Fruit fly (Drosophila melanogaster) whole organism, wandering third instar larva: ENCODE results near the gene Bili.

Experiments used
- Abd-B ChIP-seq: fragments of >200 bp; optimal IDR thresholded peaks from 2 replicates; lab custom pipeline; 2017; ENCODE audit warnings: missing biosample characterization, missing genetic modification characterization
- CG32264 ChIP-seq: fragments of 200-800 bp; sonication (Bioruptor generic); optimal IDR thresholded peaks from 2 replicates; lab custom pipeline; 2016; ENCODE audit warnings: missing biosample characterization, missing genetic modification characterization
- CG9705 ChIP-seq: fragments of 200-800 bp; sonication (Bioruptor generic); optimal IDR thresholded peaks from 2 replicates; lab custom pipeline; 2018; ENCODE audit warnings: missing biosample characterization, mild to moderate bottlenecking, missing genetic modification characterization
- CrebA ChIP-seq: fragments of 200-800 bp; sonication (Bioruptor generic); optimal IDR thresholded peaks from 2 replicates; lab custom pipeline; 2016; ENCODE audit warnings: missing biosample characterization, mild to moderate bottlenecking, missing genetic modification characterization, borderline replicate concordance
- Dfd ChIP-seq: fragments of >200 bp; optimal IDR thresholded peaks from 2 replicates; lab custom pipeline; 2017; ENCODE audit warnings: missing biosample characterization, missing genetic modification characterization
- Dif ChIP-seq: fragments of 200-275, 200-300 bp; sonication (Bioruptor generic); optimal IDR thresholded peaks from 2 replicates; lab custom pipeline; 2018; ENCODE audit warnings: missing biosample characterization, missing genetic modification characterization; ENCODE audit not compliant: partially characterized antibody
- GATAd ChIP-seq: sonication (Bioruptor generic); optimal IDR thresholded peaks from 2 replicates; lab custom pipeline; 2016; ENCODE audit warnings: missing biosample characterization, missing genetic modification characterization
- HLH106 ChIP-seq: fragments of 200-800 bp; optimal IDR thresholded peaks from 3 replicates; lab custom pipeline; 2019; ENCODE audit warnings: missing biosample characterization, mild to moderate bottlenecking, missing genetic modification characterization, moderate library complexity
- Hnf4 ChIP-seq: fragments of 200-800 bp; sonication (Bioruptor generic); optimal IDR thresholded peaks from 2 replicates; lab custom pipeline; 2016; ENCODE audit warnings: missing biosample characterization, mild to moderate bottlenecking, missing genetic modification characterization
- Hr78 ChIP-seq: fragments of >200 bp; optimal IDR thresholded peaks from 2 replicates; lab custom pipeline; 2017; ENCODE audit warnings: missing biosample characterization, missing genetic modification characterization
- Hr83 ChIP-seq: fragments of 200-300 bp; sonication (Bioruptor generic); optimal IDR thresholded peaks from 2 replicates; lab custom pipeline; 2016; ENCODE audit warnings: missing biosample characterization, mild to moderate bottlenecking, missing genetic modification characterization, moderate library complexity; ENCODE audit not compliant: poor library complexity, severe bottlenecking
- Jra ChIP-seq: sonication (Bioruptor generic); optimal IDR thresholded peaks from 2 replicates; lab custom pipeline; 2016; ENCODE audit warnings: missing biosample characterization, missing genetic modification characterization
- Mio ChIP-seq: sonication (Bioruptor generic); optimal IDR thresholded peaks from 2 replicates; lab custom pipeline; 2016; ENCODE audit warnings: missing biosample characterization, missing genetic modification characterization
- Myc ChIP-seq: fragments of >200 bp; optimal IDR thresholded peaks from 2 replicates; lab custom pipeline; 2017
- N ChIP-seq: fragments of >200 bp; optimal IDR thresholded peaks from 2 replicates; lab custom pipeline; 2018; ENCODE audit warnings: missing biosample characterization, missing external identifiers, missing genetic modification characterization
- OdsH ChIP-seq: fragments of 200-800 bp; sonication (Bioruptor generic); optimal IDR thresholded peaks from 2 replicates; lab custom pipeline; 2016; ENCODE audit warnings: missing biosample characterization, mild to moderate bottlenecking, missing genetic modification characterization
- Rel ChIP-seq, 2 experiments: fragments of 200-800 bp; sonication (Bioruptor generic) in 1 of 2; optimal IDR thresholded peaks; 2 replicates in 1 of 2; 3 replicates in 1 of 2; lab custom pipeline; 2016 to 2019; ENCODE audit warnings: mild to moderate bottlenecking in 2 of 2, missing biosample characterization in 2 of 2, missing genetic modification characterization in 2 of 2, moderate library complexity in 1 of 2
- Sp1 ChIP-seq: fragments of 200-800 bp; sonication (Bioruptor generic); optimal IDR thresholded peaks from 3 replicates; lab custom pipeline; 2019; ENCODE audit warnings: missing biosample characterization, mild to moderate bottlenecking, missing genetic modification characterization, moderate library complexity
- Vsx2 ChIP-seq: fragments of 200-300, 225-300 bp; sonication (Bioruptor generic); optimal IDR thresholded peaks from 2 replicates; lab custom pipeline; 2018; ENCODE audit warnings: missing biosample characterization, missing genetic modification characterization; ENCODE audit not compliant: partially characterized antibody
- br ChIP-seq: fragments of 200-800 bp; sonication (Bioruptor generic); optimal IDR thresholded peaks from 2 replicates; lab custom pipeline; 2016; ENCODE audit warnings: missing biosample characterization, missing genetic modification characterization
- brk ChIP-seq: fragments of 200-800 bp; sonication (Bioruptor generic); optimal IDR thresholded peaks from 2 replicates; lab custom pipeline; 2016; ENCODE audit warnings: missing biosample characterization, mild to moderate bottlenecking, missing genetic modification characterization
- dl ChIP-seq, 2 experiments: fragments of 175-275, 200-275 bp in 1 of 2; fragments of 200-275 bp in 1 of 2; sonication (Bioruptor generic); optimal IDR thresholded peaks; lab custom pipeline; 2018; ENCODE audit warnings: mild to moderate bottlenecking in 2 of 2, missing biosample characterization in 2 of 2, missing genetic modification characterization in 2 of 2, moderate library complexity in 2 of 2; ENCODE audit not compliant: partially characterized antibody in 2 of 2, insufficient read depth in 1 of 2
- dmrt93B ChIP-seq: fragments of 200-800 bp; sonication (Bioruptor generic); optimal IDR thresholded peaks from 2 replicates; lab custom pipeline; 2018; ENCODE audit warnings: missing biosample characterization, mild to moderate bottlenecking, missing genetic modification characterization
- dsf ChIP-seq: sonication (Bioruptor generic); optimal IDR thresholded peaks from 2 replicates; lab custom pipeline; 2016; ENCODE audit warnings: missing biosample characterization, missing genetic modification characterization, borderline replicate concordance
- ey ChIP-seq: fragments of 200-800 bp; sonication (Bioruptor generic); optimal IDR thresholded peaks from 2 replicates; lab custom pipeline; 2016; ENCODE audit warnings: missing biosample characterization, missing genetic modification characterization
- foxo ChIP-seq, 2 experiments: fragments of 200-800 bp; sonication (Bioruptor generic); optimal IDR thresholded peaks; 2 replicates in 1 of 2; 3 replicates in 1 of 2; lab custom pipeline; 2016 to 2017; ENCODE audit warnings: missing biosample characterization in 2 of 2, missing genetic modification characterization in 2 of 2
- fru ChIP-seq: fragments of 200-800 bp; sonication (Bioruptor generic); optimal IDR thresholded peaks from 3 replicates; lab custom pipeline; 2016; ENCODE audit warnings: missing biosample characterization, mild to moderate bottlenecking, missing genetic modification characterization
- h ChIP-seq: fragments of 200-800 bp; sonication (Bioruptor generic); optimal IDR thresholded peaks from 3 replicates; lab custom pipeline; 2016; ENCODE audit warnings: missing biosample characterization, mild to moderate bottlenecking, missing genetic modification characterization
- jim ChIP-seq: fragments of 175-275, 200-325 bp; sonication (Bioruptor generic); optimal IDR thresholded peaks from 2 replicates; lab custom pipeline; 2016; ENCODE audit warnings: missing biosample characterization, mild to moderate bottlenecking, missing genetic modification characterization
- lola ChIP-seq: fragments of >200 bp; optimal IDR thresholded peaks from 2 replicates; lab custom pipeline; 2017; ENCODE audit warnings: missing biosample characterization, missing genetic modification characterization
- psq ChIP-seq: fragments of 200-800 bp; sonication (Bioruptor generic); optimal IDR thresholded peaks from 3 replicates; lab custom pipeline; 2017; ENCODE audit warnings: missing biosample characterization, mild to moderate bottlenecking, missing genetic modification characterization, moderate library complexity
- rgr ChIP-seq: fragments of 200-800 bp; sonication (Bioruptor generic); optimal IDR thresholded peaks from 3 replicates; lab custom pipeline; 2016; ENCODE audit warnings: missing biosample characterization, mild to moderate bottlenecking, missing genetic modification characterization
- sage ChIP-seq: fragments of 200-800 bp; sonication (Bioruptor generic); optimal IDR thresholded peaks from 2 replicates; lab custom pipeline; 2016; ENCODE audit warnings: missing biosample characterization, mild to moderate bottlenecking, missing genetic modification characterization
- sv ChIP-seq: fragments of 200-800 bp; sonication (Bioruptor generic); optimal IDR thresholded peaks from 3 replicates; lab custom pipeline; 2016; ENCODE audit warnings: missing biosample characterization, missing genetic modification characterization
- tai ChIP-seq: sonication (Bioruptor generic); optimal IDR thresholded peaks from 2 replicates; lab custom pipeline; 2016; ENCODE audit warnings: missing biosample characterization, missing genetic modification characterization
- woc ChIP-seq: sonication (Bioruptor generic); optimal IDR thresholded peaks from 2 replicates; lab custom pipeline; 2016; ENCODE audit warnings: missing biosample characterization, mild to moderate bottlenecking, missing genetic modification characterization

The Bili gene

DNA sequence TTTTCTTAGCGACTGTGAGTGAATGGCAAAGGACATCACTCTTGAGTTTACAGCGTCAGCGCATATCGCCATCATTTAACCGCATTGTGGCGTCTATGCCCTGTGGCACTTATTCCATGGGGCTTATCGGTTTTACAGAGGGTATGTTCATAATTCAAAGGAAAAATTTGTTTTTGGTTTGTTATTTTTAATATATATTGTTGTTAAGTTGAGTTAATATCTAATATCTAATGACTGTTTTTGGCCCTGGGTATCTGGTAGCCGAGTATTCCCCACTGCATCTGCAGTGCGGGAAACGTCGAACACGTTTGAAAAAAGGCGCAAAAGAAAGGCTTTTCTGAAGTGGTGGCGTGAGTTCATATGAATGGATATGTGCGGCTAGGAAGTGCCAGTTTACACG lies 47.4 kb downstream of the Bili start:
- TF ChIP-seq dsf (GFP tag; lab: Kevin White, UChicago), result no peak
- TF ChIP-seq Dif (GFP tag; lab: Kevin White, UChicago), result no peak
- TF ChIP-seq Sp1 (GFP tag; lab: Kevin White, UChicago), result peak; percentile 86
- peak; percentile 46 for TF ChIP-seq sv (GFP tag; lab: Kevin White, UChicago)
- TF ChIP-seq CG9705, result peak; percentile 42
- TF ChIP-seq OdsH (GFP tag; lab: Kevin White, UChicago), result peak; percentile 89
- TF ChIP-seq Hnf4, result peak; percentile 75
- TF ChIP-seq Myc (lab: Kevin White, UChicago), result no peak
- peak; percentile 90 for TF ChIP-seq rgr (GFP tag; lab: Kevin White, UChicago)
- peak; percentile 51 for TF ChIP-seq woc (GFP tag; lab: Kevin White, UChicago)
- TF ChIP-seq sage, result peak; percentile 22
- TF ChIP-seq psq, result peak; percentile 81
- peak; percentile 69 for TF ChIP-seq h
- peak; percentile 83 for TF ChIP-seq br (GFP tag; lab: Kevin White, UChicago)
- no peak for TF ChIP-seq Rel (GFP tag; optimal IDR thresholded peaks at IDR 0.05; lab: Kevin White, UChicago)
- TF ChIP-seq Rel (tag; optimal IDR thresholded peaks at IDR 0.05; lab: Kevin White, UChicago), result peak; percentile 38
- no peak for TF ChIP-seq CG32264 (GFP tag; lab: Kevin White, UChicago)
- TF ChIP-seq foxo (GFP tag; optimal IDR thresholded peaks at IDR 0.05; lab: Kevin White, UChicago), result peak in 1 of 2 experiments; percentile 80
- TF ChIP-seq fru (GFP tag; lab: Kevin White, UChicago), result peak; percentile 68
- TF ChIP-seq Hr78 (GFP tag; lab: Kevin White, UChicago), result no peak
- peak; percentile 48 for TF ChIP-seq dmrt93B (GFP tag; lab: Kevin White, UChicago)
- no peak for TF ChIP-seq Jra (GFP tag; lab: Kevin White, UChicago)
- no peak for TF ChIP-seq Dfd (GFP tag; lab: Kevin White, UChicago)
- peak; percentile 85 for TF ChIP-seq HLH106 (tag; lab: Kevin White, UChicago)
- TF ChIP-seq ey (GFP tag; lab: Kevin White, UChicago), result peak; percentile 90
- TF ChIP-seq Vsx2 (GFP tag; lab: Kevin White, UChicago), result no peak
- no peak for TF ChIP-seq jim
- peak; percentile 86 for TF ChIP-seq brk (GFP tag; lab: Kevin White, UChicago)

DNA sequence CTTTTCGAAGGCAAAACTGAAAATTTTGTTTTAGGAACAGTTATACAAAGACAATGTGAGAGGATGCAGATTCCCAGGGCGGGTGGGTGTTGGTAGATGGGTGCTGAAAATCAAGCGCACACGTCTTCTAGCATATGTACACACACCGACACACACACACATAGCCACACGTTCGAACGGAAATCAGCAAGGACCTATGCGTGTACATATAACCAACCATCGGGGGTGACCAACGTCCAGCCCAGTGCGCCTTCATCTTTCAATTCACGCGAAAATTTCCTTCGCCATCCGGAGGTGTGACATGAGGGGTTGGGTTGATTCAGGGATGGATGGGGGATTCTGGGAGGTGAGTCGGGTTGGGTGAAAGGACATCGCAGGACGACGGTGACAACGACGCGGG lies 50.3 kb downstream of the Bili start:
- TF ChIP-seq br (GFP tag; lab: Kevin White, UChicago) (no peak), psq (no peak), sv (GFP tag; lab: Kevin White, UChicago) (no peak), Dif (GFP tag; lab: Kevin White, UChicago) (no peak), lola (GFP tag; lab: Kevin White, UChicago) (no peak), Hr78 (GFP tag; lab: Kevin White, UChicago) (no peak), Abd-B (GFP tag; lab: Kevin White, UChicago) (no peak), CG9705 (no peak), Sp1 (GFP tag; lab: Kevin White, UChicago) (no peak), Hr83 (GFP tag; lab: Kevin White, UChicago) (no peak), N (no peak), dsf (GFP tag; lab: Kevin White, UChicago) (no peak)

DNA sequence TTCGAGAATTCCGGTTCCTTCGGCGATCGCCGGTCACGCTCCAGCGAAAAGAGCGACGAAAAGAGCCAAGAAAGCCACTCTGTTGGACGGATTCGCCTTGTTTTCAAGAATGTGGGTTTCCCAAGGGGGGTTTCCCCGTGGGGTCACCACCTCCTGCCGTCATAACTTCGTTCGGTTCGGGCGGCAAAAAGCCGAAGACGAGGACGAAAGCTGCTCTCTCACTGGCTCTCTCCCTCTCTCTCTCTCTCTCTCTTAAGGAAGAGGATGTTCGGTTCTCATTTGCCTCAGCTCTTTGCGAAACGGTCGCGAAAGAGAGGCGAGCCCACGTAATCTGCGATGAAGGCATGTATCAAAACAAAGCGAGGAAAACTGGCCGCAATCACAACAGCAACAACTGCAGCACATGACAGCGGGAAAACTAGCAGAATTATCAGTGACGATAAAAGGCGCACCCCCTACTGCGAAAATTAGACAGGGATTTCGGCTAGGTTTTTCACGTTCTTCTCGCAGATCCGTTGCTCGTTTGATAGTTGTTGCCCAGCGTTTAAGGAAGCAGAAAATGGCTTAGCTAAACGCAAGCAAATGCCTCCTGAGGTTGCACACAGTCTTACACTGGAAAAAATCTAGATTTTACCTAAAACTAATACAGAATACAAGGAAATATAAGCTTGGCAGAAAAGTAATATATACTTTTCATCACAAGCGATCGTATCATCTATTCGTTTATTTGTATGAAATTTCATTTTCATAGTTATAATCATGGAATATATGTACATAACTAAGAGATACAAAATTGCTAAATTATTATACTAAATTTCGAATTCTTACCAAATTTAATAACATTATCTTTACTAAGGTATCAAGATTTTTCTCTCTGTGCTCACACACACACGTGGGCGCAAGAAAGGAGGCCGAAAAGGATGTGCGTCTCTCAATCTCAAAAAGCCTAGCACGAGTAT lies 52.7 kb downstream of the Bili start, which contains the start of gene dan:
dan (plus strand) TSS at position 900 of the 959 bp plus-strand sequence.
- TF ChIP-seq Abd-B (GFP tag; lab: Kevin White, UChicago) (no peak), HLH106 (tag; lab: Kevin White, UChicago) (peak; percentile 43), Dif (GFP tag; lab: Kevin White, UChicago) (peak; percentile 92), lola (GFP tag; lab: Kevin White, UChicago) (no peak), Jra (GFP tag; lab: Kevin White, UChicago) (no peak), sage (no peak), dl (GFP tag; optimal IDR thresholded peaks at IDR 0.05; lab: Kevin White, UChicago; ENCODE audit: insufficient read depth in 1 of 2, partially characterized antibody in 2 of 2) (peak; percentile 89 to 91), Mio (GFP tag; lab: Kevin White, UChicago) (no peak), Hr78 (GFP tag; lab: Kevin White, UChicago) (no peak), Dfd (GFP tag; lab: Kevin White, UChicago) (no peak), jim (no peak), h (peak; percentile 43), N (no peak), Myc (lab: Kevin White, UChicago) (no peak), tai (GFP tag; lab: Kevin White, UChicago) (no peak), Hr83 (GFP tag; lab: Kevin White, UChicago) (peak; percentile 38), Rel (GFP tag; optimal IDR thresholded peaks at IDR 0.05; lab: Kevin White, UChicago) (no peak), Rel (tag; optimal IDR thresholded peaks at IDR 0.05; lab: Kevin White, UChicago) (peak; percentile 82), OdsH (GFP tag; lab: Kevin White, UChicago) (peak; percentile 30), brk (GFP tag; lab: Kevin White, UChicago) (no peak), foxo (GFP tag; optimal IDR thresholded peaks at IDR 0.05; lab: Kevin White, UChicago) (peak in 1 of 2 experiments; percentile 71), Sp1 (GFP tag; lab: Kevin White, UChicago) (peak; percentile 63), Hnf4 (peak; percentile 7), fru (GFP tag; lab: Kevin White, UChicago) (peak; percentile 41), CrebA (GFP tag; lab: Kevin White, UChicago) (no peak), CG32264 (GFP tag; lab: Kevin White, UChicago) (no peak), GATAd (GFP tag; lab: Kevin White, UChicago) (no peak), br (GFP tag; lab: Kevin White, UChicago) (no peak), ey (GFP tag; lab: Kevin White, UChicago) (no peak), dsf (GFP tag; lab: Kevin White, UChicago) (no peak), CG9705 (no peak), dmrt93B (GFP tag; lab: Kevin White, UChicago) (no peak), psq (peak; percentile 53), woc (GFP tag; lab: Kevin White, UChicago) (no peak)
